Fruit fly (Drosophila melanogaster) whole organism, embryonic: Measurements from ENCODE around the gene CG5758.

Experiments
- Atf6 ChIP-seq: fragments of 200-800 bp; sonication (Bioruptor generic); IDR thresholded peaks from 2 replicates; pipeline ENCODE4 v1.3.6; 2022; ENCODE audit warnings: missing biosample characterization, missing genetic modification characterization
- Awh ChIP-seq: fragments of 200-800 bp; sonication (Bioruptor generic); IDR thresholded peaks from 2 replicates; pipeline ENCODE4, ENCODE4 v1.3.6; 2022; ENCODE audit warnings: missing biosample characterization, missing genetic modification characterization
- CG10959 ChIP-seq: fragments of 200-800 bp; sonication (Bioruptor generic); IDR thresholded peaks from 2 replicates; pipeline ENCODE4 v1.3.6; 2022; ENCODE audit warnings: missing biosample characterization, missing genetic modification characterization
- CG11696 ChIP-seq: fragments of 200-800 bp; sonication (Bioruptor generic); IDR thresholded peaks from 2 replicates; pipeline ENCODE4 v1.3.6; 2022; ENCODE audit warnings: missing biosample characterization, missing genetic modification characterization
- CG12155 ChIP-seq: fragments of 200-800 bp; sonication (Bioruptor generic); optimal IDR thresholded peaks from 3 replicates; lab custom pipeline; 2016; ENCODE audit warnings: missing biosample characterization, missing genetic modification characterization
- CG14014 ChIP-seq: fragments of 200-800 bp; sonication (Bioruptor generic); IDR thresholded peaks from 2 replicates; pipeline ENCODE4 v1.3.6; 2022; ENCODE audit warnings: missing biosample characterization, missing genetic modification characterization
- CG17359 ChIP-seq: fragments of 200-800 bp; sonication (Bioruptor generic); optimal IDR thresholded peaks from 3 replicates; lab custom pipeline; 2018; ENCODE audit warnings: missing biosample characterization, mild to moderate bottlenecking, missing genetic modification characterization, moderate library complexity
- CG17385 ChIP-seq: fragments of 200-800 bp; sonication (Bioruptor generic); optimal IDR thresholded peaks from 3 replicates; lab custom pipeline; 2018; ENCODE audit warnings: missing biosample characterization, mild to moderate bottlenecking, missing genetic modification characterization
- CG18619 ChIP-seq: fragments of 200-800 bp; sonication (Bioruptor generic); optimal IDR thresholded peaks from 3 replicates; lab custom pipeline; 2017; ENCODE audit warnings: missing biosample characterization, mild to moderate bottlenecking, missing genetic modification characterization
- CG31441 ChIP-seq: fragments of 200-800 bp; sonication (Bioruptor generic); IDR thresholded peaks from 2 replicates; pipeline ENCODE4 v1.3.6; 2022; ENCODE audit warnings: missing biosample characterization, missing genetic modification characterization
- CG4404 ChIP-seq: fragments of 200-800 bp; sonication (Bioruptor generic); IDR thresholded peaks from 2 replicates; pipeline ENCODE4 v1.3.6; 2022; ENCODE audit warnings: missing biosample characterization, missing genetic modification characterization
- CG4424 ChIP-seq: fragments of 200-800 bp; sonication (Bioruptor generic); optimal IDR thresholded peaks from 3 replicates; lab custom pipeline; 2016; ENCODE audit warnings: missing biosample characterization, missing genetic modification characterization
- CG8290 ChIP-seq, 3 experiments: fragments of 200-800 bp; sonication (Bioruptor generic); optimal IDR thresholded peaks; 2 replicates each; lab custom pipeline; 2016 to 2019; ENCODE audit warnings: missing biosample characterization in 3 of 3, missing genetic modification characterization in 3 of 3, mild to moderate bottlenecking in 2 of 3, moderate library complexity in 1 of 3
- Chrac-16 ChIP-seq: fragments of 200-800 bp; sonication (Bioruptor generic); optimal IDR thresholded peaks from 3 replicates; lab custom pipeline; 2016; ENCODE audit warnings: missing biosample characterization, missing genetic modification characterization
- Drgx ChIP-seq: fragments of 200-800 bp; sonication (Bioruptor generic); IDR thresholded peaks from 2 replicates; pipeline ENCODE4 v1.3.6; 2022; ENCODE audit warnings: missing biosample characterization, missing genetic modification characterization
- Fer3 ChIP-seq: fragments of 200-800 bp; sonication (Bioruptor generic); optimal IDR thresholded peaks from 2 replicates; lab custom pipeline; 2018; ENCODE audit warnings: missing biosample characterization, mild to moderate bottlenecking, missing genetic modification characterization, moderate library complexity
- GATAe ChIP-seq: fragments of 200-800 bp; sonication (Bioruptor generic); conservative IDR thresholded peaks from 2 replicates; pipeline ENCODE4 v1.3.6; 2022; ENCODE audit warnings: missing biosample characterization, missing genetic modification characterization
- Gsc ChIP-seq: fragments of 200-800 bp; sonication (Bioruptor generic); IDR thresholded peaks from 2 replicates; pipeline ENCODE4 v1.3.6; 2022; ENCODE audit warnings: missing biosample characterization, missing genetic modification characterization
- HLH54F ChIP-seq: fragments of 200-800 bp; sonication (Bioruptor generic); optimal IDR thresholded peaks from 3 replicates; lab custom pipeline; 2016; ENCODE audit warnings: missing biosample characterization, missing genetic modification characterization
- Mrtf ChIP-seq: fragments of 200-800 bp; sonication (Bioruptor generic); IDR thresholded peaks from 3 replicates; pipeline ENCODE4 v1.3.6; 2022; ENCODE audit warnings: missing biosample characterization, missing genetic modification characterization
- NFAT ChIP-seq: fragments of 200-800 bp; sonication (Bioruptor generic); IDR thresholded peaks from 2 replicates; pipeline ENCODE4 v1.3.6; 2022; ENCODE audit warnings: missing biosample characterization, missing genetic modification characterization
- NfI ChIP-seq: fragments of 200-800 bp; sonication (Bioruptor generic); optimal IDR thresholded peaks from 3 replicates; lab custom pipeline; 2018; ENCODE audit warnings: missing biosample characterization, mild to moderate bottlenecking, missing genetic modification characterization, moderate library complexity
- PHDP ChIP-seq: fragments of 200-800 bp; sonication (Bioruptor generic); optimal IDR thresholded peaks from 3 replicates; lab custom pipeline; 2018; ENCODE audit warnings: missing biosample characterization, mild to moderate bottlenecking, missing genetic modification characterization, moderate library complexity
- Stat92E ChIP-seq, 3 experiments: fragments of >200 bp in 2 of 3; fragments of 200-800 bp in 1 of 3; sonication (Bioruptor generic) in 1 of 3; optimal IDR thresholded peaks; 2 replicates each; lab custom pipeline; 2017 to 2019; ENCODE audit warnings: missing biosample characterization in 3 of 3, missing genetic modification characterization in 3 of 3, mild to moderate bottlenecking in 1 of 3, moderate library complexity in 1 of 3
- Xbp1 ChIP-seq: fragments of 200-800 bp; sonication (Bioruptor generic); optimal IDR thresholded peaks from 3 replicates; lab custom pipeline; 2016; ENCODE audit warnings: missing biosample characterization, mild to moderate bottlenecking, missing genetic modification characterization
- bab2 ChIP-seq: fragments of 200-800 bp; sonication (Bioruptor generic); optimal IDR thresholded peaks from 2 replicates; lab custom pipeline; 2016; ENCODE audit warnings: missing biosample characterization, missing genetic modification characterization
- chinmo ChIP-seq: fragments of 200-800 bp; sonication (Bioruptor generic); IDR thresholded peaks from 4 replicates; pipeline ENCODE4 v1.3.6; 2022; ENCODE audit warnings: missing biosample characterization, missing genetic modification characterization; ENCODE audit not compliant: partially characterized antibody
- dan ChIP-seq: fragments of 200-800 bp; sonication (Bioruptor generic); IDR thresholded peaks from 2 replicates; pipeline ENCODE4 v1.3.6; 2022; ENCODE audit warnings: missing biosample characterization, missing genetic modification characterization
- dmrt11E ChIP-seq: fragments of 200-800 bp; sonication (Bioruptor generic); optimal IDR thresholded peaks from 3 replicates; lab custom pipeline; 2018; ENCODE audit warnings: missing biosample characterization, mild to moderate bottlenecking, missing genetic modification characterization, moderate library complexity
- dmrt99B ChIP-seq: fragments of 200-800 bp; sonication (Bioruptor generic); optimal IDR thresholded peaks from 2 replicates; lab custom pipeline; 2018; ENCODE audit warnings: missing biosample characterization, mild to moderate bottlenecking, missing genetic modification characterization, moderate library complexity
- dpn ChIP-seq, 2 experiments: fragments of 200-800 bp; sonication (Bioruptor generic); optimal IDR thresholded peaks; 3 replicates each; lab custom pipeline; 2016; ENCODE audit warnings: missing biosample characterization in 2 of 2, missing genetic modification characterization in 2 of 2
- exex ChIP-seq: fragments of 200-800 bp; sonication (Bioruptor generic); optimal IDR thresholded peaks from 4 replicates; lab custom pipeline; 2018; ENCODE audit warnings: missing biosample characterization, mild to moderate bottlenecking, missing genetic modification characterization, moderate library complexity
- fd102C ChIP-seq: fragments of 200-800 bp; sonication (Bioruptor generic); optimal IDR thresholded peaks from 2 replicates; lab custom pipeline; 2018; ENCODE audit warnings: missing biosample characterization, mild to moderate bottlenecking, missing genetic modification characterization, moderate library complexity
- fd96Cb ChIP-seq: fragments of 200-800 bp; sonication (Bioruptor generic); optimal IDR thresholded peaks from 2 replicates; lab custom pipeline; 2018; ENCODE audit warnings: missing biosample characterization, mild to moderate bottlenecking, missing genetic modification characterization, moderate library complexity
- gce ChIP-seq: fragments of 200-800 bp; sonication (Bioruptor generic); IDR thresholded peaks from 3 replicates; pipeline ENCODE4 v1.3.6; 2022; ENCODE audit warnings: missing biosample characterization, missing genetic modification characterization
- gfzf ChIP-seq: fragments of 200-800 bp; sonication (Bioruptor generic); optimal IDR thresholded peaks from 2 replicates; lab custom pipeline; 2016; ENCODE audit warnings: missing biosample characterization, mild to moderate bottlenecking, missing genetic modification characterization, moderate library complexity
- ind ChIP-seq: fragments of 200-800 bp; sonication (Bioruptor generic); optimal IDR thresholded peaks from 3 replicates; lab custom pipeline; 2016; ENCODE audit warnings: missing biosample characterization, missing genetic modification characterization
- luna ChIP-seq: fragments of 200-800 bp; sonication (Bioruptor generic); optimal IDR thresholded peaks from 2 replicates; lab custom pipeline; 2016; ENCODE audit warnings: missing biosample characterization, missing genetic modification characterization
- nmo ChIP-seq: fragments of 200-800 bp; sonication (Bioruptor generic); optimal IDR thresholded peaks from 2 replicates; lab custom pipeline; 2018; ENCODE audit warnings: missing biosample characterization, mild to moderate bottlenecking, missing genetic modification characterization, moderate library complexity
- odd ChIP-seq: fragments of 200-800 bp; sonication (Bioruptor generic); optimal IDR thresholded peaks from 2 replicates; lab custom pipeline; 2017; ENCODE audit warnings: missing biosample characterization, mild to moderate bottlenecking, missing genetic modification characterization
- otp ChIP-seq: fragments of 200-800 bp; sonication (Bioruptor generic); IDR thresholded peaks from 3 replicates; pipeline ENCODE4, ENCODE4 v1.3.6; 2022; ENCODE audit warnings: missing biosample characterization, missing genetic modification characterization
- p53 ChIP-seq: fragments of 200-800 bp; sonication (Bioruptor generic); optimal IDR thresholded peaks from 2 replicates; lab custom pipeline; 2016; ENCODE audit warnings: missing biosample characterization, missing genetic modification characterization
- pan ChIP-seq, 4 experiments: fragments of >200 bp in 3 of 4; fragments of 200-800 bp in 1 of 4; sonication (Bioruptor generic) in 1 of 4; optimal IDR thresholded peaks in 3 of 4; IDR thresholded peaks in 1 of 4; 2 replicates each; pipeline versions ENCODE4 v1.3.6 to Lab custom; 2017 to 2022; ENCODE audit warnings: missing biosample characterization in 2 of 4, missing genetic modification characterization in 2 of 4, mixed read lengths in 1 of 4
- rib ChIP-seq: fragments of 200-800 bp; sonication (Bioruptor generic); IDR thresholded peaks from 2 replicates; pipeline ENCODE4 v1.3.6; 2022; ENCODE audit warnings: missing biosample characterization, missing genetic modification characterization
- sens-2 ChIP-seq: fragments of 200-800 bp; sonication (Bioruptor generic); IDR thresholded peaks from 2 replicates; pipeline ENCODE4 v1.3.6; 2022; ENCODE audit warnings: missing biosample characterization, missing genetic modification characterization
- sug ChIP-seq: fragments of 200-800 bp; optimal IDR thresholded peaks from 2 replicates; lab custom pipeline; 2019; ENCODE audit warnings: missing biosample characterization, mild to moderate bottlenecking, missing genetic modification characterization, moderate library complexity
- unpg ChIP-seq: fragments of 200-800 bp; sonication (Bioruptor generic); optimal IDR thresholded peaks from 3 replicates; lab custom pipeline; 2018; ENCODE audit warnings: missing biosample characterization, mild to moderate bottlenecking, missing genetic modification characterization, moderate library complexity

Gene CG5758

DNA sequence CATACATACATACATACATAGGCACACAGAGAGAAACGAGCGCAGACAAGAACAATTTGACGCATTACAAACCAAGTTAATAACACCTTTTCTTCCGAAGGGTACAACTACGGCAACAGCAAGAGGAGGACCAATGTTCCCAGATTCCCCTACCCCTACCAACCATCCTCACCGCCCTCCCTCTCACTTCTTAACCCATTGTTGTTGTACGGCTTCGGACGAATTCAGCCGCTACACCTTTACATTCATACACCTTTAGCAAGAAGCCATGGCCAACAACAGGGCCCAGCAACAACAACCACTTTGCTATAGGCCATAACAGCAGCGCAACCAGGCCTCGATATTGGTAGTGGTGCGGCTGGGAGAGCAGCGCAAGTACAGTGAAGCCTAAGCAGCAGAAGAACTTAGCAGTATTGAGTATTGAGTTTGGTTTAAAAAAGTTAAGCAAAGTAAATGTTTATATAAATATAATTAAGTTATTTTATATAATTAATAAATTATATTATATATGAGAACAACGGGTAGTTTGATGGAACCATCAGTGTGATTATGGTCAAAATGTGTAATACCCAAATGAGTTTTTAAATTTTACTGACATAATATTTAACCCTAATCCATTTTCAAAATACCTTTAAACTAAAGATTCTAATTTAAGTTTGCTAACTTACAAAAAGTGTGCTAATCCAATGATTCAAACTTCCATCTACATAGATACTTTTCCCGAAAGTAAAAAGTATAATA, 30.8 kb downstream of the CG5758 start (continued):
- peak; percentile 58; the same call in 1 of the 3 replicates for TF ChIP-seq Mrtf (GFP tag; lab: Robert Waterston, UW)
- TF ChIP-seq CG18619 (GFP tag; lab: Kevin White, UChicago), result peak; percentile 15
- TF ChIP-seq CG10959 (GFP tag; lab: Robert Waterston, UW), result peak; percentile 15; the same call in 1 of the 2 replicates
- peak; percentile 46 for TF ChIP-seq CG11696 (GFP tag; lab: Robert Waterston, UW)
- no peak for TF ChIP-seq p53 (GFP tag; lab: Kevin White, UChicago)
- TF ChIP-seq gfzf (GFP tag; lab: Kevin White, UChicago), result no peak
- TF ChIP-seq nmo (GFP tag; lab: Kevin White, UChicago), result no peak
- TF ChIP-seq gce (GFP tag; lab: Robert Waterston, UW), result 0 out of 3 replicates have a peak, but pooled peaks have one; percentile 5
- peak; percentile 11 for TF ChIP-seq PHDP (tag; lab: Kevin White, UChicago)
- TF ChIP-seq CG4424 (GFP tag; lab: Kevin White, UChicago), result peak; percentile 12
- no peak for TF ChIP-seq sens-2
- 0 out of 2 replicates have a peak, but pooled peaks have one; percentile 8 for TF ChIP-seq CG4404 (GFP tag; lab: Robert Waterston, UW)
- no peak for TF ChIP-seq fd102C
- no peak for TF ChIP-seq CG12155
- no peak for TF ChIP-seq bab2 (GFP tag; lab: Kevin White, UChicago)
- peak; percentile 16 for TF ChIP-seq Xbp1
- TF ChIP-seq NFAT (GFP tag; lab: Robert Waterston, UW), result peak; percentile 66
- TF ChIP-seq Drgx, result peak; percentile 60; the same call in 1 of the 2 replicates
- peak; percentile 58 for TF ChIP-seq NfI
- peak; percentile 23; the same call in 1 of the 2 replicates for TF ChIP-seq GATAe (GFP tag; lab: Robert Waterston, UW)
- no peak for TF ChIP-seq CG8290 (GFP tag; optimal IDR thresholded peaks at IDR 0.05; lab: Kevin White, UChicago)
- peak in 1 of 2 experiments; percentile 58 for TF ChIP-seq CG8290 (tag; optimal IDR thresholded peaks at IDR 0.05; lab: Kevin White, UChicago)
- peak; percentile 31 for TF ChIP-seq ind (GFP tag; lab: Kevin White, UChicago)
- TF ChIP-seq CG14014, result 0 out of 2 replicates have a peak, but pooled peaks have one; percentile 49
- peak; percentile 23; the same call in 1 of the 2 replicates for TF ChIP-seq CG31441 (GFP tag; lab: Robert Waterston, UW)
- TF ChIP-seq pan (optimal IDR thresholded peaks at IDR 0.05; lab: Kevin White, UChicago), result no peak
- peak in 1 of 2 experiments; percentile 78 for TF ChIP-seq pan (GFP tag; optimal IDR thresholded peaks at IDR 0.05 in 1 of 2, IDR thresholded peaks at IDR 0.05 in 1 of 2)
- peak; percentile 8 to 41 for TF ChIP-seq dpn (GFP tag; optimal IDR thresholded peaks at IDR 0.05; lab: Kevin White, UChicago)
- peak in 2 of 3 experiments; percentile 20 to 73 for TF ChIP-seq Stat92E (GFP tag; optimal IDR thresholded peaks at IDR 0.05; lab: Kevin White, UChicago)
- TF ChIP-seq odd (GFP tag; lab: Kevin White, UChicago), result no peak
- TF ChIP-seq Gsc (GFP tag; lab: Robert Waterston, UW), result no peak
- TF ChIP-seq sug, result no peak
- peak; percentile 27 for TF ChIP-seq dmrt99B (tag; lab: Kevin White, UChicago)
- no peak for TF ChIP-seq HLH54F
- TF ChIP-seq CG17359 (tag; lab: Kevin White, UChicago), result peak; percentile 25
- TF ChIP-seq fd96Cb, result peak; percentile 21
- no peak; the same call in 2 of the 3 replicates for TF ChIP-seq otp (GFP tag; lab: Robert Waterston, UW)
- peak; percentile 0 for TF ChIP-seq CG17385
- TF ChIP-seq Fer3 (tag; lab: Kevin White, UChicago), result peak; percentile 47
- TF ChIP-seq rib, result peak; percentile 38; the same call in 1 of the 2 replicates
- TF ChIP-seq chinmo (GFP tag; lab: Robert Waterston, UW), result peak; percentile 83; the same call in 2 of the 4 replicates
- TF ChIP-seq Atf6 (GFP tag; lab: Robert Waterston, UW), result peak; percentile 26; the same call in 1 of the 2 replicates
- no peak for TF ChIP-seq luna
- TF ChIP-seq Chrac-16 (GFP tag; lab: Kevin White, UChicago), result peak; percentile 11
- TF ChIP-seq exex (tag; lab: Kevin White, UChicago), result no peak
- TF ChIP-seq unpg, result peak; percentile 8
- TF ChIP-seq dan (GFP tag; lab: Robert Waterston, UW), result no peak
- peak; percentile 2 for TF ChIP-seq dmrt11E (tag; lab: Kevin White, UChicago)
- no peak for TF ChIP-seq Awh (GFP tag; lab: Robert Waterston, UW)
